Worm (Caenorhabditis elegans) whole organism, midembryonic: Measurements from ENCODE around the gene R02F11.3.

Experiments used
- T22C8.4 ChIP-seq: fragments of 200-800 bp; sonication (Bioruptor generic); IDR thresholded peaks from 2 replicates; pipeline ENCODE4 v1.3.6; 2022; ENCODE audit warnings: missing genetic modification characterization, missing compliant biosample characterization
- cog-1 ChIP-seq: sonication (generic microtip); optimal IDR thresholded peaks from 2 replicates; lab custom pipeline; 2016; ENCODE audit warnings: missing genetic modification characterization, missing compliant biosample characterization
- flt-1 ChIP-seq: fragments of 200-800 bp; sonication (Bioruptor generic); IDR thresholded peaks from 2 replicates; pipeline ENCODE4 v1.3.6; 2022; ENCODE audit warnings: missing genetic modification characterization, missing compliant biosample characterization
- klf-2 ChIP-seq: fragments of 200-800 bp; sonication (Bioruptor generic); conservative IDR thresholded peaks from 2 replicates; pipeline ENCODE4 v1.3.6; 2022; ENCODE audit warnings: missing genetic modification reagents, missing genetic modification characterization, missing compliant biosample characterization
- med-1 ChIP-seq: sonication (generic microtip); optimal IDR thresholded peaks from 2 replicates; lab custom pipeline; 2017; ENCODE audit warnings: missing genetic modification characterization, mild to moderate bottlenecking, missing compliant biosample characterization, antibody characterized with exemption, missing genetic modification reagents; ENCODE audit not compliant: insufficient read depth
- tab-1 ChIP-seq: fragments of 200-800 bp; sonication (Bioruptor generic); IDR thresholded peaks from 2 replicates; pipeline ENCODE4 v1.3.6; 2022; ENCODE audit warnings: missing genetic modification characterization, missing compliant biosample characterization

- TF ChIP-seq med-1 (GFP tag; lab: Kevin White, UChicago) (no peak), flt-1 (GFP tag; lab: Robert Waterston, UW) (no peak), cog-1 (tag; lab: Kevin White, UChicago) (no peak), klf-2 (no peak), T22C8.4 (GFP tag; lab: Robert Waterston, UW) (no peak), tab-1 (GFP tag; lab: Robert Waterston, UW) (no peak)
Observed at ce11 chrV:4846507-4846906, 40.8 kb upstream of the R02F11.3 start.
